Worm (Caenorhabditis elegans): ENCODE data around the gene Y56A3A.22.

Y56A3A.22 gene

DNA sequence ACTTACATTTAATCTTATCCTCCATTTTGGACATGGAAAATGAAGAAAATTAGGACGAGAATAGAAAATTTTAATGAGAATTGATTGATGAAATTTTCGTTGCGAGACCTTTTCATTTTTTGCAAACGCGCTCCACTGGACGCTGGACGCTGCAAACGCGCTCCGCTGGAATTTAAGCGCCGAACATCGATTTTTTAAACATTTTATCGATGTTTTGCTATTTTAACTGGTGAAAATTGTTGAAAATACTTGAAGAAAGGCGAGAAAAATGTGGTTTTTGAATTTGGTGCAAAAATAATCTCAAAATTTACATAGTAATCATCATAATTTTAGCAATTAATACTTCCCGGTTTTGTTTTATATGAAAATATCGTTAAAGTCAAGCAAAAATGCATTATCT, 28.6 kb upstream of the Y56A3A.22 start, which contains the start of gene Y56A3A.41:
TSS of gene Y56A3A.41 (minus strand) at position 101 of the 400 bp plus-strand sequence.
- no peak for TF ChIP-seq nhr-25 (tag; optimal IDR thresholded peaks at IDR 0.05)
- no peak for TF ChIP-seq elt-1 (tag; optimal IDR thresholded peaks at IDR 0.05)
- TF ChIP-seq lsy-2 (tag; optimal IDR thresholded peaks at IDR 0.05), result no peak
- no peak for TF ChIP-seq ceh-82 (tag; optimal IDR thresholded peaks at IDR 0.05)
- no peak for TF ChIP-seq elt-3 (tag; optimal IDR thresholded peaks at IDR 0.05)
- no peak for TF ChIP-seq nhr-77 (tag; optimal IDR thresholded peaks at IDR 0.05)

- TF ChIP-seq mbf-1 (tag; optimal IDR thresholded peaks at IDR 0.05), result no peak
- no peak for TF ChIP-seq ceh-82 (tag; optimal IDR thresholded peaks at IDR 0.05)
- TF ChIP-seq zag-1 (tag; optimal IDR thresholded peaks at IDR 0.05), result no peak
- no peak for TF ChIP-seq nhr-23 (tag; optimal IDR thresholded peaks at IDR 0.05)
Measured at ce11 chrIII:11895504-11895903, 26.0 kb upstream of the Y56A3A.22 start.

- TF ChIP-seq unc-39 (tag; optimal IDR thresholded peaks at IDR 0.05) (no peak), sem-4 (tag; optimal IDR thresholded peaks at IDR 0.05) (no peak), ztf-11 (tag; optimal IDR thresholded peaks at IDR 0.05) (no peak), aly-2 (tag; optimal IDR thresholded peaks at IDR 0.05) (no peak), unc-55 (GFP tag; optimal IDR thresholded peaks at IDR 0.05) (no peak), lin-13 (GFP tag; optimal IDR thresholded peaks at IDR 0.05) (no peak), ZK546.5 (tag; optimal IDR thresholded peaks at IDR 0.05) (no peak), unc-62 (GFP tag; optimal IDR thresholded peaks at IDR 0.05) (no peak), lin-11 (tag; optimal IDR thresholded peaks at IDR 0.05) (no peak), R02D3.7 (tag; optimal IDR thresholded peaks at IDR 0.05) (no peak), ceh-16 (tag; optimal IDR thresholded peaks at IDR 0.05) (no peak), C34F6.9 (tag; optimal IDR thresholded peaks at IDR 0.05) (no peak), F13H6.1 (tag; optimal IDR thresholded peaks at IDR 0.05) (no peak), nhr-23 (tag; optimal IDR thresholded peaks at IDR 0.05) (no peak), fos-1 (tag; optimal IDR thresholded peaks at IDR 0.05) (no peak), ama-1 (optimal IDR thresholded peaks at IDR 0.05) (no peak), lsy-2 (tag; optimal IDR thresholded peaks at IDR 0.05) (no peak), sma-9 (GFP tag; optimal IDR thresholded peaks at IDR 0.05) (no peak), sma-9 (tag; optimal IDR thresholded peaks at IDR 0.05) (no peak), ceh-82 (tag; optimal IDR thresholded peaks at IDR 0.05) (no peak)
Measured at ce11 chrIII:11896652-11897051, 24.8 kb upstream of the Y56A3A.22 start.

DNA sequence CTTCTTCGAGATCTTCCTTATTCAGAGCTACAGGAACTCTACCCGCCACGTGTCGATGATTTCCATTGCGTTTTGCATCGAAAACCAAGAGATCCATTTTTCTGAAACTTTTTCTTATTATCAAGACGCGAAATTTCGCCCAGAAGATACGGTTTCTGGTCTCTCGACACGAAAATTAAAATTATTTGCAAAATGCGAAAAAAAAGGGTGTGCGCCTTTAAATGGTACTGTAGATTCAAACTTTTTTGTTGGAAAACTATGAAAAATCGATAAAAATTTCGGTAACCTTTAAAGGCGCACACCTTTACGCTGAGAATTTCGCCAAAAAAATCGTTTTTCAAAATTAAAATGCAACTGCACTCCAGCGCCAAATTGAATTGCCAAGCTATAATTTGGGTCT, 23.3 kb upstream of the Y56A3A.22 start, which contains the start of gene tsen-2:
TSS of gene tsen-2 (minus strand) at position 101 of the 400 bp plus-strand sequence.
- no peak for TF ChIP-seq nhr-23 (tag; optimal IDR thresholded peaks at IDR 0.05)
- TF ChIP-seq elt-1 (tag; optimal IDR thresholded peaks at IDR 0.05), result no peak
- TF ChIP-seq gmeb-1 (tag; optimal IDR thresholded peaks at IDR 0.05), result no peak
- TF ChIP-seq F13H6.1 (tag; optimal IDR thresholded peaks at IDR 0.05), result no peak
- TF ChIP-seq blmp-1 (tag; optimal IDR thresholded peaks at IDR 0.05; ENCODE audit: insufficient read depth), result no peak

- no peak for TF ChIP-seq snpc-4 (tag; optimal IDR thresholded peaks at IDR 0.05)
- no peak for TF ChIP-seq nhr-129 (tag; optimal IDR thresholded peaks at IDR 0.05)
- no peak for TF ChIP-seq lin-11 (tag; optimal IDR thresholded peaks at IDR 0.05)
- no peak for TF ChIP-seq gmeb-1 (tag; optimal IDR thresholded peaks at IDR 0.05)
Measured at ce11 chrIII:11900022-11900421, 21.5 kb upstream of the Y56A3A.22 start.

DNA sequence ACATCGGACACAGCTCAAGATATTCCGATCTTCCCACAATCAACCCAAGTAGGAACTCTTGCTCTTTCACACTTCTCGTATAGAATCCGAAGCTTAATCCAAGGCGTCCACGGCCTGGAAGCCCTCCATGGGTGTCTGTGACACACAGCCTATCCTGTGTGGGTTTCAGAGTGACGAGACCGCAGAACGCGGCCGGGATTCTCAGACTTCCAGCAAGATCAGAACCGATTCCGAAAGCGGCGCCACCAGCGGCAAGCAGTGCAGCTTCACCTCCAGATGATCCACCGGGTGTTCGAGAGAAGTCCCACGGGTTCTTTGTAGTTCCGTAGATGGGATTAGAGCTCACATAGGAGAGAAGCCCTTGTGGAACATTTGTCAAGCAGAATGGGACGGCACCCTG, 18.7 kb upstream of the Y56A3A.22 start:
- no peak for TF ChIP-seq nhr-23 (tag; optimal IDR thresholded peaks at IDR 0.05)
- no peak for TF ChIP-seq nhr-6 (tag; optimal IDR thresholded peaks at IDR 0.05)
- TF ChIP-seq nhr-11 (tag; optimal IDR thresholded peaks at IDR 0.05), result no peak
- TF ChIP-seq nhr-10 (tag; optimal IDR thresholded peaks at IDR 0.05), result no peak
- no peak for TF ChIP-seq F13H6.1 (tag; optimal IDR thresholded peaks at IDR 0.05)
- no peak for TF ChIP-seq ceh-16 (tag; optimal IDR thresholded peaks at IDR 0.05)
- TF ChIP-seq egl-27 (tag; optimal IDR thresholded peaks at IDR 0.05), result no peak
- no peak for TF ChIP-seq lsy-2 (tag; optimal IDR thresholded peaks at IDR 0.05)
- no peak for TF ChIP-seq ztf-11 (tag; optimal IDR thresholded peaks at IDR 0.05)
- TF ChIP-seq ceh-82 (tag; optimal IDR thresholded peaks at IDR 0.05), result no peak
- TF ChIP-seq unc-39 (tag; optimal IDR thresholded peaks at IDR 0.05), result no peak
- TF ChIP-seq skn-1 (tag; optimal IDR thresholded peaks at IDR 0.05), result no peak
- TF ChIP-seq sem-4 (tag; optimal IDR thresholded peaks at IDR 0.05), result no peak
- no peak for TF ChIP-seq unc-62 (GFP tag; optimal IDR thresholded peaks at IDR 0.05)
- no peak for TF ChIP-seq fos-1 (tag; optimal IDR thresholded peaks at IDR 0.05)
- TF ChIP-seq alr-1 (tag; optimal IDR thresholded peaks at IDR 0.05), result no peak
- no peak for TF ChIP-seq dmd-4 (tag; optimal IDR thresholded peaks at IDR 0.05)
- no peak for TF ChIP-seq lin-39 (tag; optimal IDR thresholded peaks at IDR 0.05)

Data from whole organism, L2 larva.